Fruit fly (Drosophila melanogaster) whole organism, pupa: ENCODE data around the gene CG9130.

Experiments used
- CG10348 ChIP-seq: fragments of 200-800 bp; sonication (Bioruptor generic); IDR thresholded peaks from 2 replicates; pipeline ENCODE4 v1.3.6; 2022; ENCODE audit warnings: missing biosample characterization, missing genetic modification characterization
- CG12605 ChIP-seq: fragments of 200-800 bp; sonication (Bioruptor generic); IDR thresholded peaks from 2 replicates; pipeline ENCODE4 v1.3.6; 2022; ENCODE audit warnings: missing biosample characterization, missing genetic modification characterization
- CG13204 ChIP-seq: fragments of 200-800 bp; sonication (Bioruptor generic); optimal IDR thresholded peaks from 2 replicates; lab custom pipeline; 2018; ENCODE audit warnings: missing biosample characterization, mild to moderate bottlenecking, missing genetic modification characterization, moderate library complexity
- CG14655 ChIP-seq: fragments of 200-800 bp; sonication (Bioruptor generic); optimal IDR thresholded peaks from 3 replicates; lab custom pipeline; 2017; ENCODE audit warnings: mild to moderate bottlenecking, missing biosample characterization, missing genetic modification reagents, missing genetic modification characterization
- CG15710 ChIP-seq: fragments of 200-800 bp; sonication (Bioruptor generic); optimal IDR thresholded peaks from 2 replicates; lab custom pipeline; 2018; ENCODE audit warnings: missing biosample characterization, mild to moderate bottlenecking, missing genetic modification characterization, moderate library complexity
- CG17806 ChIP-seq: fragments of 200-800 bp; sonication (Bioruptor generic); optimal IDR thresholded peaks from 2 replicates; lab custom pipeline; 2018; ENCODE audit warnings: missing biosample characterization, mild to moderate bottlenecking, missing genetic modification characterization, moderate library complexity
- CG32121 ChIP-seq: fragments of 200-800 bp; sonication (Bioruptor generic); IDR thresholded peaks from 2 replicates; pipeline ENCODE4 v1.3.6; 2022; ENCODE audit warnings: missing biosample characterization, missing genetic modification characterization
- CG34367 ChIP-seq: fragments of 200-800 bp; sonication (Bioruptor generic); optimal IDR thresholded peaks from 2 replicates; lab custom pipeline; 2018; ENCODE audit warnings: missing biosample characterization, mild to moderate bottlenecking, missing genetic modification characterization
- CG4496 ChIP-seq: fragments of 200-800 bp; sonication (Bioruptor generic); IDR thresholded peaks from 3 replicates; pipeline ENCODE4 v1.3.6; 2022; ENCODE audit warnings: missing biosample characterization, missing genetic modification characterization
- CG8159 ChIP-seq: fragments of 200-800 bp; sonication (Bioruptor generic); optimal IDR thresholded peaks from 3 replicates; lab custom pipeline; 2018; ENCODE audit warnings: missing biosample characterization, mild to moderate bottlenecking, missing genetic modification characterization, moderate library complexity
- CG8301 ChIP-seq: fragments of 200-800 bp; sonication (Bioruptor generic); optimal IDR thresholded peaks from 2 replicates; lab custom pipeline; 2018; ENCODE audit warnings: missing biosample characterization, mild to moderate bottlenecking, missing genetic modification characterization
- CG9948 ChIP-seq: fragments of 200-800 bp; sonication (Bioruptor generic); optimal IDR thresholded peaks from 2 replicates; lab custom pipeline; 2018; ENCODE audit warnings: missing biosample characterization, mild to moderate bottlenecking, missing genetic modification characterization, moderate library complexity
- D1 ChIP-seq: fragments of 200-800 bp; sonication (Bioruptor generic); optimal IDR thresholded peaks from 2 replicates; lab custom pipeline; 2018; ENCODE audit warnings: missing biosample characterization, mild to moderate bottlenecking, missing genetic modification characterization, moderate library complexity
- EcR ChIP-seq: fragments of 200-800 bp; sonication (Bioruptor generic); optimal IDR thresholded peaks from 3 replicates; lab custom pipeline; 2019; ENCODE audit warnings: missing biosample characterization, missing genetic modification characterization, mild to moderate bottlenecking, moderate library complexity, missing genetic modification reagents
- Ets98B ChIP-seq: fragments of 200-800 bp; sonication (Bioruptor generic); IDR thresholded peaks from 2 replicates; pipeline ENCODE4 v1.3.6; 2022; ENCODE audit warnings: missing biosample characterization, missing genetic modification characterization
- Pif1A ChIP-seq: fragments of 200-800 bp; sonication (Bioruptor generic); optimal IDR thresholded peaks from 3 replicates; lab custom pipeline; 2016; ENCODE audit warnings: missing biosample characterization, missing genetic modification characterization
- Pif1B ChIP-seq: fragments of 200-800 bp; sonication (Bioruptor generic); optimal IDR thresholded peaks from 3 replicates; lab custom pipeline; 2016; ENCODE audit warnings: missing biosample characterization, missing genetic modification characterization
- Snoo ChIP-seq: fragments of 200-800 bp; sonication (Bioruptor generic); optimal IDR thresholded peaks from 3 replicates; lab custom pipeline; 2017; ENCODE audit warnings: missing biosample characterization, mild to moderate bottlenecking, missing genetic modification characterization, inconsistent platforms
- fd96Ca ChIP-seq: fragments of 200-800 bp; sonication (Bioruptor generic); IDR thresholded peaks from 3 replicates; pipeline ENCODE4 v1.3.6; 2022; ENCODE audit warnings: missing biosample characterization, missing genetic modification characterization
- gl ChIP-seq: fragments of 200-800 bp; sonication (Bioruptor generic); optimal IDR thresholded peaks from 2 replicates; lab custom pipeline; 2018; ENCODE audit warnings: missing biosample characterization, mild to moderate bottlenecking, missing genetic modification characterization
- rn ChIP-seq: fragments of 200-800 bp; sonication (Bioruptor generic); IDR thresholded peaks from 2 replicates; pipeline ENCODE4 v1.3.6; 2022; ENCODE audit warnings: missing biosample characterization, missing genetic modification characterization

CG9130 gene

DNA sequence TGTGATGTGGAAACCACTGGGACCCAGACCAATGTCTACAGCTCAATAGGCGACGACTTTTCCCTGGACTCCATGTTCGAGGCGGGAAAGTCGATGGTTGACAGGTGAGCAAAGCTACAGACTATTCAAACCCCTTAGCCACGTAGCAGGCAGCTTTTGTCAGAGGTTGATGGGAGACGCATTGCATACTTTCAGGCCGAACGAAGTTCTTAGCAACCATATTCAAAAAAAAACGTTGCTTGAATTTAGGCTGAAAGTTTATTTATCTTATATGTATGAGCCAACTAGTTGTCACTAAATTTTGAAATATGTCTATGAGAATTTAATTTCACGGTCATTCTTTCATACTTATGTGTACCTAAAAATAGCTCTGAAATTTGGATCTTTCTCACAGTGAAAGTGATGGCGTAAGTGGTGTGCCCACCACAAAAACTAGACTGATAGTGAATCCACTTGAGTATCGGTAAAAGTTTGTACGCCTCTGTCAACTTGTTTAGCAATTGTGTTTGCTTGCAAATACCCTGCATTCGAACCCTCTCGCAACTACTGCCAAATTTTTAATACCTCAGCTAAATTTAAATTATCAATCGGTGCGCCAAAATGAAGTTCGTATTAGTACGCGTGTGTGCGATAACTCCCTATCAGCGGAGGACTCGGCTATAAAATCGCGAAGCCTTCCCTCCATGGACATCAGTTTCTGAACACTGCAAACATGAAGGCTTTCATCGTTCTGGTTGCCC lies 45.0 kb upstream of the CG9130 start, which contains the start of gene LysB:
LysB (plus strand) TSS at position 690 of the 740 bp plus-strand sequence.
- TF ChIP-seq CG17806 (tag; lab: Kevin White, UChicago) (no peak), Snoo (tag; lab: Kevin White, UChicago) (no peak), fd96Ca (no peak)
- TF ChIP-seq, all 21 proteins: peak for 0

DNA sequence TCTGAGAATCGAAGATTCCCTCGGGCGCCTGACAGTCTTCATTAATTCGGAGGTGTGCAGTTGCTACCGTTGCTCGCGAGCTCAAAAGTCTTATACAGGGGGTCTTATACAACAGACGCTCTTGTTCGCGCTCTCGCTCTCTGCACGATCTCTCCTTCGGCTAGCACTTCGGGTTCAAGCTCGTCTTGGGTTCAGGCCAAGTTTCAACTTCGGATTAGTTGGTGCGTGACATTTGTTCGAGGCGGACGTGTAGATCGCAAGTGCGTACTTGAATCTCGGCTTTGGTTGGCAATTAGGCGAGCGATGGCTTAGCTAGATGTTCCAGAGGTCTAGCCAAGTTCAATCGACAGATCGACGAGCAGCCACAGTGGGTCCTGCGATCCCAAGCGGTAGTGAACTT lies 43.6 kb upstream of the CG9130 start:
- no peak for TF ChIP-seq CG14655 (GFP tag; lab: Kevin White, UChicago)
- peak; percentile 49; the same call in 1 of the 2 replicates for TF ChIP-seq Ets98B
- peak; percentile 20; the same call in 1 of the 2 replicates for TF ChIP-seq CG12605 (GFP tag; lab: Robert Waterston, UW)
- no peak for TF ChIP-seq CG9948 (tag; lab: Kevin White, UChicago)
- no peak for TF ChIP-seq CG8301 (tag; lab: Kevin White, UChicago)
- peak; percentile 51 for TF ChIP-seq EcR (GFP tag; lab: Kevin White, UChicago)
- no peak for TF ChIP-seq Snoo (tag; lab: Kevin White, UChicago)
- no peak for TF ChIP-seq CG15710

dm6 chr3L:1211096-1211495 lies 40.7 kb upstream of the CG9130 start, which contains the start of gene LysD:
Gene LysD (minus strand): TSS chr3L:1211196.
- TF ChIP-seq CG12605 (GFP tag; lab: Robert Waterston, UW), result no peak
- no peak for TF ChIP-seq CG17806 (tag; lab: Kevin White, UChicago)
- TF ChIP-seq CG15710, result no peak
- TF ChIP-seq Snoo (tag; lab: Kevin White, UChicago), result no peak
- no peak for TF ChIP-seq CG8301 (tag; lab: Kevin White, UChicago)
- no peak for TF ChIP-seq gl (tag; lab: Kevin White, UChicago)
- no peak for TF ChIP-seq D1 (tag; lab: Kevin White, UChicago)
- TF ChIP-seq CG13204 (GFP tag; lab: Kevin White, UChicago), result no peak
- no peak for TF ChIP-seq CG14655 (GFP tag; lab: Kevin White, UChicago)
- TF ChIP-seq CG9948 (tag; lab: Kevin White, UChicago), result no peak
- TF ChIP-seq CG8159 (tag; lab: Kevin White, UChicago), result no peak
- TF ChIP-seq Pif1B (GFP tag; lab: Kevin White, UChicago), result no peak
- no peak for TF ChIP-seq CG32121 (GFP tag; lab: Robert Waterston, UW)

dm6 chr3L:1212113-1212512 lies 39.7 kb upstream of the CG9130 start:
- TF ChIP-seq fd96Ca, result no peak
- no peak for TF ChIP-seq CG13204 (GFP tag; lab: Kevin White, UChicago)
- TF ChIP-seq CG15710, result no peak
- no peak for TF ChIP-seq CG14655 (GFP tag; lab: Kevin White, UChicago)
- no peak for TF ChIP-seq CG32121 (GFP tag; lab: Robert Waterston, UW)
- no peak for TF ChIP-seq CG12605 (GFP tag; lab: Robert Waterston, UW)
- TF ChIP-seq CG17806 (tag; lab: Kevin White, UChicago), result no peak
- no peak for TF ChIP-seq gl (tag; lab: Kevin White, UChicago)
- no peak for TF ChIP-seq rn (GFP tag; lab: Robert Waterston, UW)

dm6 chr3L:1212571-1212970 lies 39.2 kb upstream of the CG9130 start, which contains the start of gene LysE:
Gene LysE (plus strand): TSS chr3L:1212827.
- TF ChIP-seq gl (tag; lab: Kevin White, UChicago) (no peak), Pif1B (GFP tag; lab: Kevin White, UChicago) (no peak), CG4496 (no peak), CG8159 (tag; lab: Kevin White, UChicago) (no peak), CG34367 (tag; lab: Kevin White, UChicago) (no peak), Ets98B (no peak), rn (GFP tag; lab: Robert Waterston, UW) (no peak), Snoo (tag; lab: Kevin White, UChicago) (no peak), fd96Ca (no peak), CG15710 (no peak), CG12605 (GFP tag; lab: Robert Waterston, UW) (no peak), CG13204 (GFP tag; lab: Kevin White, UChicago) (no peak), Pif1A (GFP tag; lab: Kevin White, UChicago) (no peak), D1 (tag; lab: Kevin White, UChicago) (no peak), CG14655 (GFP tag; lab: Kevin White, UChicago) (no peak), CG17806 (tag; lab: Kevin White, UChicago) (no peak), EcR (GFP tag; lab: Kevin White, UChicago) (no peak), CG8301 (tag; lab: Kevin White, UChicago) (no peak)

dm6 chr3L:1216460-1216859 lies 35.4 kb upstream of the CG9130 start:
- TF ChIP-seq gl (tag; lab: Kevin White, UChicago), result no peak
- no peak for TF ChIP-seq Snoo (tag; lab: Kevin White, UChicago)
- TF ChIP-seq CG15710, result no peak
- TF ChIP-seq CG13204 (GFP tag; lab: Kevin White, UChicago), result no peak
- peak; percentile 45 for TF ChIP-seq CG8301 (tag; lab: Kevin White, UChicago)
- no peak for TF ChIP-seq Pif1B (GFP tag; lab: Kevin White, UChicago)
- no peak for TF ChIP-seq Pif1A (GFP tag; lab: Kevin White, UChicago)
- no peak for TF ChIP-seq D1 (tag; lab: Kevin White, UChicago)
- TF ChIP-seq CG12605 (GFP tag; lab: Robert Waterston, UW), result no peak
- no peak for TF ChIP-seq CG34367 (tag; lab: Kevin White, UChicago)
- TF ChIP-seq CG32121 (GFP tag; lab: Robert Waterston, UW), result no peak
- TF ChIP-seq EcR (GFP tag; lab: Kevin White, UChicago), result no peak
- TF ChIP-seq rn (GFP tag; lab: Robert Waterston, UW), result 0 out of 2 replicates have a peak, but pooled peaks have one; percentile 26
- TF ChIP-seq fd96Ca, result peak; percentile 50; the same call in 2 of the 3 replicates
- TF ChIP-seq CG8159 (tag; lab: Kevin White, UChicago), result no peak
- TF ChIP-seq Ets98B, result peak; percentile 41
- peak; percentile 36 for TF ChIP-seq CG14655 (GFP tag; lab: Kevin White, UChicago)
- peak; percentile 51; the same call in 1 of the 3 replicates for TF ChIP-seq CG4496
- TF ChIP-seq CG10348 (GFP tag; lab: Robert Waterston, UW), result no peak
- TF ChIP-seq CG9948 (tag; lab: Kevin White, UChicago), result no peak
- TF ChIP-seq CG17806 (tag; lab: Kevin White, UChicago), result no peak
